Worm (Caenorhabditis elegans) whole organism, L3 larva: ENCODE data around the gene snu-23.

Experiments
- lin-15B ChIP-seq: fragments of 150-350 bp; optimal IDR thresholded peaks from 2 replicates; lab custom pipeline; 2014; ENCODE audit warnings: missing biosample characterization, missing genetic modification characterization
- nfya-1 ChIP-seq: sonication (generic microtip); optimal IDR thresholded peaks from 2 replicates; lab custom pipeline; 2017; ENCODE audit warnings: missing genetic modification characterization, mild to moderate bottlenecking, missing compliant biosample characterization, antibody characterized with exemption, moderate library complexity; ENCODE audit not compliant: insufficient read depth
- nhr-23 ChIP-seq: fragments of 150-350 bp; optimal IDR thresholded peaks from 2 replicates; lab custom pipeline; 2014; ENCODE audit warnings: missing biosample characterization, missing genetic modification reagents, missing genetic modification characterization
- nhr-237 ChIP-seq: fragments of 150-350 bp; optimal IDR thresholded peaks from 2 replicates; lab custom pipeline; 2014; ENCODE audit warnings: missing biosample characterization, missing genetic modification characterization
- unc-62 ChIP-seq: fragments of 150-350 bp; sonication (generic microtip); optimal IDR thresholded peaks from 4 replicates; lab custom pipeline; 2014; ENCODE audit warnings: missing biosample characterization, missing genetic modification reagents, missing genetic modification characterization
- ztf-11 ChIP-seq: fragments of 150-350 bp; optimal IDR thresholded peaks from 2 replicates; lab custom pipeline; 2014; ENCODE audit warnings: missing biosample characterization, missing genetic modification characterization

DNA sequence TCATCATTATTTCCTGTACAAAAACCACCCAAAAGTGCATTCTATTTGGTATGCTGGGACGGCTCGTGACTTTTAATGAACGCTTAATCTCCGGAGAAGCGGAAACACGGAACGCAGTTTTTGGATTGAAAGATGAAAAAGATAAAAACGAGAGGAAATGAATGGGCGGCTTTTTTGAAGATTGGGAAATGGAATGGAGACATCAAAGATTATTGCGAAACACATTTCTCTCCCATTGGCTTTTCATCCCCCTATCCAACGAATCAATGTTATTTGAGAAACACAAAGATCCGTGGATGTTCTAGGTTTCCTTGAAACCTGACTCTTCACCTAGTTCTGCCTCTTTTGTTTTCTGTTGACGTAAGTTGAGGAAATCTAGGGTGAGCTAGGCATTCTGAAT is 45.5 kb downstream of the snu-23 start:
- TF ChIP-seq lin-15B = no peak
- TF ChIP-seq unc-62 (GFP tag; lab: Kevin White, UChicago) = no peak
- TF ChIP-seq ztf-11 = no peak
- TF ChIP-seq nhr-23 (tag; lab: Kevin White, UChicago) = peak; percentile 11
- peak; percentile 55 for TF ChIP-seq nfya-1 (tag; lab: Kevin White, UChicago)
- no peak for TF ChIP-seq nhr-237 (tag; lab: Kevin White, UChicago)
